Fruit fly (Drosophila melanogaster) whole organism, embryonic: Measurements from ENCODE around the gene CG13675.
A peak's percentile ranks its signal among the peaks of the same experiment; 100 is the strongest.

Experiments
- Antp ChIP-seq: fragments of 200-800 bp; sonication (Bioruptor generic); optimal IDR thresholded peaks from 3 replicates; lab custom pipeline; 2016; ENCODE audit warnings: missing biosample characterization, missing genetic modification characterization
- Atf6 ChIP-seq: fragments of 200-800 bp; sonication (Bioruptor generic); IDR thresholded peaks from 2 replicates; pipeline ENCODE4 v1.3.6; 2022; ENCODE audit warnings: missing biosample characterization, missing genetic modification characterization
- BtbVII ChIP-seq: fragments of 200-800 bp; sonication (Bioruptor generic); optimal IDR thresholded peaks from 3 replicates; lab custom pipeline; 2017; ENCODE audit warnings: missing biosample characterization, mild to moderate bottlenecking, missing genetic modification characterization
- CG10366 ChIP-seq: fragments of 200-800 bp; sonication (Bioruptor generic); IDR thresholded peaks from 2 replicates; pipeline ENCODE4 v1.3.6; 2022; ENCODE audit warnings: missing biosample characterization, missing genetic modification characterization
- CG11398 ChIP-seq: fragments of 200-800 bp; sonication (Bioruptor generic); optimal IDR thresholded peaks from 2 replicates; lab custom pipeline; 2016; ENCODE audit warnings: missing biosample characterization, missing genetic modification characterization
- CG11723 ChIP-seq: fragments of 200-800 bp; sonication (Bioruptor generic); optimal IDR thresholded peaks from 2 replicates; lab custom pipeline; 2017; ENCODE audit warnings: missing biosample characterization, mild to moderate bottlenecking, missing genetic modification characterization
- CG12104 ChIP-seq: fragments of 200-800 bp; sonication (Bioruptor generic); optimal IDR thresholded peaks from 3 replicates; lab custom pipeline; 2016; ENCODE audit warnings: missing biosample characterization, missing genetic modification characterization
- CG12155 ChIP-seq: fragments of 200-800 bp; sonication (Bioruptor generic); optimal IDR thresholded peaks from 3 replicates; lab custom pipeline; 2016; ENCODE audit warnings: missing biosample characterization, missing genetic modification characterization
- CG13624 ChIP-seq: fragments of 200-800 bp; sonication (Bioruptor generic); optimal IDR thresholded peaks from 2 replicates; lab custom pipeline; 2016; ENCODE audit warnings: missing biosample characterization, missing genetic modification characterization
- CG15479 ChIP-seq: fragments of 200-800 bp; sonication (Bioruptor generic); optimal IDR thresholded peaks from 3 replicates; lab custom pipeline; 2019; ENCODE audit warnings: missing biosample characterization, mild to moderate bottlenecking, missing genetic modification characterization, moderate library complexity
- CG16813 ChIP-seq: fragments of 200-800 bp; sonication (Bioruptor generic); IDR thresholded peaks from 3 replicates; pipeline ENCODE4 v1.3.6; 2022; ENCODE audit warnings: missing biosample characterization, missing genetic modification characterization; ENCODE audit not compliant: partially characterized antibody
- CG2129 ChIP-seq: fragments of 200-800 bp; sonication (Bioruptor generic); IDR thresholded peaks from 2 replicates; pipeline ENCODE4 v1.3.6; 2022; ENCODE audit warnings: missing biosample characterization, missing genetic modification characterization; ENCODE audit not compliant: partially characterized antibody
- CG33557 ChIP-seq: fragments of 200-800 bp; sonication (Bioruptor generic); optimal IDR thresholded peaks from 2 replicates; lab custom pipeline; 2019; ENCODE audit warnings: missing biosample characterization, mild to moderate bottlenecking, missing genetic modification characterization, moderate library complexity
- CG4328 ChIP-seq: fragments of 200-800 bp; sonication (Bioruptor generic); optimal IDR thresholded peaks from 3 replicates; lab custom pipeline; 2017; ENCODE audit warnings: missing biosample characterization, missing genetic modification reagents, missing genetic modification characterization
- CG4360 ChIP-seq: fragments of 200-800 bp; sonication (Bioruptor generic); IDR thresholded peaks from 2 replicates; pipeline ENCODE4 v1.3.6; 2022; ENCODE audit warnings: missing biosample characterization, missing genetic modification characterization
- CG4854 ChIP-seq: fragments of 200-800 bp; sonication (Bioruptor generic); optimal IDR thresholded peaks from 2 replicates; lab custom pipeline; 2016; ENCODE audit warnings: missing biosample characterization, missing genetic modification characterization, inconsistent platforms
- CG6254 ChIP-seq: fragments of 200-800 bp; sonication (Bioruptor generic); optimal IDR thresholded peaks from 3 replicates; lab custom pipeline; 2017; ENCODE audit warnings: mild to moderate bottlenecking, missing biosample characterization, missing genetic modification reagents, missing genetic modification characterization
- CG7963 ChIP-seq: fragments of 200-800 bp; sonication (Bioruptor generic); IDR thresholded peaks from 3 replicates; pipeline ENCODE4 v1.3.6; 2022; ENCODE audit warnings: missing biosample characterization, missing genetic modification characterization; ENCODE audit not compliant: partially characterized antibody
- CG7987 ChIP-seq: fragments of 200-800 bp; sonication (Bioruptor generic); optimal IDR thresholded peaks from 2 replicates; lab custom pipeline; 2018; ENCODE audit warnings: missing biosample characterization, mild to moderate bottlenecking, missing genetic modification characterization, moderate library complexity
- D19B ChIP-seq: fragments of 200-800 bp; sonication (Bioruptor generic); optimal IDR thresholded peaks from 2 replicates; lab custom pipeline; 2017; ENCODE audit warnings: missing biosample characterization, mild to moderate bottlenecking, missing genetic modification characterization
- Dip2 ChIP-seq: fragments of 200-800 bp; sonication (Bioruptor generic); IDR thresholded peaks from 2 replicates; pipeline ENCODE4 v1.3.6; 2022; ENCODE audit warnings: missing biosample characterization, missing genetic modification characterization
- E2f1 ChIP-seq: fragments of 200-800 bp; sonication (Bioruptor generic); IDR thresholded peaks from 2 replicates; pipeline ENCODE4 v1.3.6; 2022; ENCODE audit warnings: missing biosample characterization, missing genetic modification characterization
- Hr39 ChIP-seq: fragments of >200 bp; optimal IDR thresholded peaks from 2 replicates; lab custom pipeline; 2017
- Hr51 ChIP-seq, 2 experiments: fragments of 200-800 bp; sonication (Bioruptor generic); optimal IDR thresholded peaks; 2 replicates in 1 of 2; 3 replicates in 1 of 2; lab custom pipeline; 2016 to 2018; ENCODE audit warnings: missing biosample characterization in 2 of 2, missing genetic modification characterization in 2 of 2, mild to moderate bottlenecking in 1 of 2, moderate library complexity in 1 of 2
- MBD-R2 ChIP-seq: fragments of 200-800 bp; sonication (Bioruptor generic); IDR thresholded peaks from 2 replicates; pipeline ENCODE4 v1.3.6; 2022; ENCODE audit warnings: missing biosample characterization, missing genetic modification characterization
- Myb ChIP-seq: fragments of 200-800 bp; sonication (Bioruptor generic); optimal IDR thresholded peaks from 2 replicates; lab custom pipeline; 2016; ENCODE audit warnings: missing biosample characterization, missing genetic modification characterization
- NK7.1 ChIP-seq: fragments of 200-800 bp; sonication (Bioruptor generic); optimal IDR thresholded peaks from 3 replicates; lab custom pipeline; 2016; ENCODE audit warnings: missing biosample characterization, missing genetic modification characterization
- Opbp ChIP-seq: fragments of 200-800 bp; sonication (Bioruptor generic); IDR thresholded peaks from 3 replicates; pipeline ENCODE4 v1.3.6; 2022; ENCODE audit warnings: missing biosample characterization, missing genetic modification characterization; ENCODE audit not compliant: partially characterized antibody
- Taf1 ChIP-seq: fragments of 200-800 bp; sonication (Bioruptor generic); IDR thresholded peaks from 2 replicates; pipeline ENCODE4 v1.3.6; 2022; ENCODE audit warnings: missing biosample characterization, missing genetic modification characterization
- cad ChIP-seq: fragments of >200 bp; optimal IDR thresholded peaks from 2 replicates; lab custom pipeline; 2017; ENCODE audit warnings: missing biosample characterization, missing genetic modification characterization
- dysf ChIP-seq: fragments of 200-800 bp; sonication (Bioruptor generic); IDR thresholded peaks from 3 replicates; pipeline ENCODE4 v1.3.6; 2022; ENCODE audit warnings: missing biosample characterization, missing genetic modification characterization
- exex ChIP-seq: fragments of 200-800 bp; sonication (Bioruptor generic); optimal IDR thresholded peaks from 4 replicates; lab custom pipeline; 2018; ENCODE audit warnings: missing biosample characterization, mild to moderate bottlenecking, missing genetic modification characterization, moderate library complexity
- fd64A ChIP-seq: fragments of 200-800 bp; sonication (Bioruptor generic); optimal IDR thresholded peaks from 3 replicates; lab custom pipeline; 2018; ENCODE audit warnings: missing biosample characterization, mild to moderate bottlenecking, missing genetic modification characterization
- grn ChIP-seq: fragments of 200-800 bp; sonication (Bioruptor generic); optimal IDR thresholded peaks from 3 replicates; lab custom pipeline; 2017; ENCODE audit warnings: missing biosample characterization, missing genetic modification characterization
- h ChIP-seq: fragments of >200 bp; optimal IDR thresholded peaks from 2 replicates; lab custom pipeline; 2017
- lab ChIP-seq: fragments of 200-800 bp; sonication (Bioruptor generic); optimal IDR thresholded peaks from 3 replicates; lab custom pipeline; 2017; ENCODE audit warnings: missing biosample characterization, missing genetic modification characterization, mild to moderate bottlenecking, moderate library complexity, missing genetic modification reagents
- lola ChIP-seq, 3 experiments: fragments of >200 bp in 2 of 3; fragments of 200-800 bp in 1 of 3; sonication (Bioruptor generic) in 1 of 3; optimal IDR thresholded peaks; 2 replicates each; lab custom pipeline; 2017 to 2019; ENCODE audit warnings: missing biosample characterization in 3 of 3, missing genetic modification characterization in 3 of 3, mild to moderate bottlenecking in 1 of 3, moderate library complexity in 1 of 3
- nerfin-2 ChIP-seq: fragments of 200-800 bp; sonication (Bioruptor generic); IDR thresholded peaks from 2 replicates; pipeline ENCODE4 v1.3.6; 2022; ENCODE audit warnings: missing biosample characterization, missing genetic modification characterization; ENCODE audit not compliant: partially characterized antibody
- ro ChIP-seq: fragments of 200-800 bp; sonication (Bioruptor generic); IDR thresholded peaks from 2 replicates; pipeline ENCODE4 v1.3.6; 2022; ENCODE audit warnings: missing biosample characterization, missing genetic modification characterization
- sc ChIP-seq, 3 experiments: fragments of >200 bp in 2 of 3; fragments of 200-800 bp in 1 of 3; sonication (Bioruptor generic) in 1 of 3; optimal IDR thresholded peaks; 2 replicates in 2 of 3; 3 replicates in 1 of 3; lab custom pipeline; 2017; ENCODE audit warnings: mild to moderate bottlenecking in 1 of 3, missing biosample characterization in 1 of 3, missing genetic modification characterization in 1 of 3, missing genetic modification reagents in 1 of 3
- seq ChIP-seq: fragments of 200-800 bp; sonication (Bioruptor generic); IDR thresholded peaks from 2 replicates; pipeline ENCODE4 v1.3.6; 2022; ENCODE audit warnings: missing biosample characterization, missing genetic modification characterization
- slbo ChIP-seq: fragments of 200-800 bp; sonication (Bioruptor generic); IDR thresholded peaks from 2 replicates; pipeline ENCODE4 v1.3.6; 2022; ENCODE audit warnings: missing biosample characterization, missing genetic modification characterization
- sqz ChIP-seq: fragments of 200-800 bp; sonication (Bioruptor generic); optimal IDR thresholded peaks from 3 replicates; lab custom pipeline; 2018; ENCODE audit warnings: missing biosample characterization, mild to moderate bottlenecking, missing genetic modification characterization
- sug ChIP-seq: fragments of 200-800 bp; optimal IDR thresholded peaks from 2 replicates; lab custom pipeline; 2019; ENCODE audit warnings: missing biosample characterization, mild to moderate bottlenecking, missing genetic modification characterization, moderate library complexity
- tna ChIP-seq: fragments of 200-800 bp; sonication (Bioruptor generic); IDR thresholded peaks from 2 replicates; pipeline ENCODE4 v1.3.6; 2022; ENCODE audit warnings: missing biosample characterization, missing genetic modification characterization; ENCODE audit not compliant: partially characterized antibody
- toy ChIP-seq: fragments of 200-800 bp; sonication (Bioruptor generic); IDR thresholded peaks from 2 replicates; pipeline ENCODE4 v1.3.6; 2022; ENCODE audit warnings: missing biosample characterization, missing genetic modification characterization
- tx ChIP-seq: fragments of 200-800 bp; sonication (Bioruptor generic); optimal IDR thresholded peaks from 2 replicates; lab custom pipeline; 2016; ENCODE audit warnings: missing biosample characterization, missing genetic modification characterization
- wdn ChIP-seq: fragments of 200-800 bp; sonication (Bioruptor generic); IDR thresholded peaks from 2 replicates; pipeline ENCODE4 v1.3.6; 2022; ENCODE audit warnings: missing biosample characterization, missing genetic modification characterization
- zfh1 ChIP-seq: fragments of 200-800 bp; sonication (Bioruptor generic); IDR thresholded peaks from 3 replicates; pipeline ENCODE4 v1.3.6; 2022; ENCODE audit warnings: missing biosample characterization, missing genetic modification characterization

CG13675 gene

dm6 chr3L:8115864-8116528, 49.3 kb downstream of the CG13675 start, which contains the start of the genes Arp3 and msk (continued):
- peak; percentile 83 for TF ChIP-seq Myb (GFP tag; lab: Kevin White, UChicago)
- TF ChIP-seq nerfin-2 (GFP tag; lab: Robert Waterston, UW), result no peak
- TF ChIP-seq CG4854 (GFP tag; lab: Kevin White, UChicago), result peak; percentile 75
- TF ChIP-seq wdn (GFP tag; lab: Robert Waterston, UW), result peak; percentile 72
- peak; percentile 55 for TF ChIP-seq exex
- TF ChIP-seq CG11398 (GFP tag; lab: Kevin White, UChicago), result peak; percentile 67
- peak; percentile 29 for TF ChIP-seq D19B (GFP tag; lab: Kevin White, UChicago)
- TF ChIP-seq ro (GFP tag; lab: Robert Waterston, UW), result peak; percentile 28; the same call in 1 of the 2 replicates
- no peak for TF ChIP-seq Taf1
- no peak for TF ChIP-seq CG2129 (GFP tag; lab: Robert Waterston, UW)
- no peak for TF ChIP-seq CG15479
- TF ChIP-seq CG12104 (GFP tag; lab: Kevin White, UChicago), result peak; percentile 64
- peak; percentile 88 for TF ChIP-seq lab (GFP tag; lab: Kevin White, UChicago)
- peak; percentile 94 for TF ChIP-seq CG13624
- peak; percentile 16 for TF ChIP-seq grn (GFP tag; lab: Kevin White, UChicago)
- TF ChIP-seq h (lab: Kevin White, UChicago), result no peak
- TF ChIP-seq fd64A (GFP tag; lab: Kevin White, UChicago), result no peak
- TF ChIP-seq Hr51 (GFP tag; optimal IDR thresholded peaks at IDR 0.05; lab: Kevin White, UChicago), result peak; percentile 60 to 84
- no peak for TF ChIP-seq Opbp (GFP tag; lab: Robert Waterston, UW)
- peak; percentile 64 for TF ChIP-seq CG11723 (GFP tag; lab: Kevin White, UChicago)
- TF ChIP-seq sqz (GFP tag; lab: Kevin White, UChicago), result no peak
- no peak for TF ChIP-seq cad (GFP tag; lab: Kevin White, UChicago)
- TF ChIP-seq sug (tag; lab: Kevin White, UChicago), result peak; percentile 88
- TF ChIP-seq lola (GFP tag; optimal IDR thresholded peaks at IDR 0.05; lab: Kevin White, UChicago), result peak in 1 of 3 experiments; percentile 64
- TF ChIP-seq dysf, result peak; percentile 76
- TF ChIP-seq CG4360 (GFP tag; lab: Robert Waterston, UW), result no peak
- TF ChIP-seq Dip2, result no peak
- no peak for TF ChIP-seq CG6254 (GFP tag; lab: Kevin White, UChicago)
- peak; percentile 56 for TF ChIP-seq CG33557 (GFP tag; lab: Kevin White, UChicago)
- TF ChIP-seq sc (optimal IDR thresholded peaks at IDR 0.05; lab: Kevin White, UChicago), result no peak
- TF ChIP-seq sc (GFP tag; optimal IDR thresholded peaks at IDR 0.05; lab: Kevin White, UChicago), result peak; percentile 41
- no peak for TF ChIP-seq CG7963 (GFP tag; lab: Robert Waterston, UW)
- TF ChIP-seq tna (GFP tag; lab: Robert Waterston, UW), result no peak
- TF ChIP-seq NK7.1 (GFP tag; lab: Kevin White, UChicago), result peak; percentile 69
- TF ChIP-seq Hr39 (lab: Kevin White, UChicago), result no peak
- TF ChIP-seq CG4328 (GFP tag; lab: Kevin White, UChicago), result peak; percentile 83
- TF ChIP-seq CG10366 (GFP tag; lab: Robert Waterston, UW), result peak; percentile 60; the same call in 1 of the 2 replicates
- no peak; the same call in 1 of the 2 replicates for TF ChIP-seq toy (GFP tag; lab: Robert Waterston, UW)
- TF ChIP-seq Antp (GFP tag; lab: Kevin White, UChicago), result peak; percentile 95
- peak; percentile 91 for TF ChIP-seq tx (GFP tag; lab: Kevin White, UChicago)
- TF ChIP-seq MBD-R2 (GFP tag; lab: Robert Waterston, UW), result peak; percentile 93
- peak; percentile 67 for TF ChIP-seq Atf6 (GFP tag; lab: Robert Waterston, UW)
- peak; percentile 60 for TF ChIP-seq CG7987 (GFP tag; lab: Kevin White, UChicago)
- peak; percentile 50 for TF ChIP-seq BtbVII (GFP tag; lab: Kevin White, UChicago)
- TF ChIP-seq seq (GFP tag; lab: Robert Waterston, UW), result no peak
- TF ChIP-seq zfh1, result peak; percentile 73; the same call in 2 of the 3 replicates
- no peak for TF ChIP-seq E2f1 (GFP tag; lab: Robert Waterston, UW)
- peak; percentile 88 for TF ChIP-seq slbo (GFP tag; lab: Robert Waterston, UW)
- peak; percentile 44 for TF ChIP-seq CG16813 (GFP tag; lab: Robert Waterston, UW)
- peak; percentile 86 for TF ChIP-seq CG12155
